Fruit fly (Drosophila melanogaster) Kc167 (cell line): ENCODE results near the gene CG17712.

ENCODE experiments used
- psq ChIP-seq: fragments of >200 bp; optimal IDR thresholded peaks from 2 replicates; lab custom pipeline; 2017; ENCODE audit warnings: missing external identifiers
- ttk ChIP-seq: sonication (Bioruptor generic); optimal IDR thresholded peaks from 2 replicates; lab custom pipeline; 2017; ENCODE audit warnings: missing external identifiers

DNA sequence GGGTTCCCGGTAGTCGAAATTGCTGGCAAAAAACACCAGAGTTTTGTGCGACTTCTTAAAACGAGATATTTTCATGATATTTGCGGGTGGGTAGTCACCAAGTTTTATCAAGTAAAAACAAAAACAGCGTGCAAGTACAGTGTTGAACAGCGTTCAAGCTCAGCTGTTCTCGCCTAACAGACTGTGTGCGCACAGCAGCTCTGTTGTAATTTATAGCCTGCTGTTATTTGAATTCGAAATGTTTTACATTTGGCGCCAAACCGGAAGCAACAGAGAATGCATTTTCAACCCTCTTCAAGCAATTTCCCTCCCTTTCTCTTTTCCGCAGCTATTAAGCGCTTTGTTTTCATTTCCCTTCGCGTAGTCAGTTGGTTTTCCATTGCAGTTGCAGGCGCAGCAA is 19.7 kb downstream of the CG17712 start, which contains the start of the genes CG17652 and CG17646:
- TF ChIP-seq psq (no peak), ttk (lab: Kevin White, UChicago) (no peak)
